Worm (Caenorhabditis elegans) whole organism, L1 larva: Measurements from ENCODE around the gene hpo-28.

ENCODE experiments used
- C04F5.9 ChIP-seq: sonication (generic microtip); optimal IDR thresholded peaks from 2 replicates; lab custom pipeline; 2016; ENCODE audit warnings: missing genetic modification characterization, missing compliant biosample characterization
- C16A3.4 ChIP-seq: fragments of 150-350 bp; optimal IDR thresholded peaks from 2 replicates; lab custom pipeline; 2014; ENCODE audit warnings: missing biosample characterization, missing genetic modification characterization
- C34B4.2 ChIP-seq: sonication (generic microtip); optimal IDR thresholded peaks from 2 replicates; lab custom pipeline; 2017; ENCODE audit warnings: mild to moderate bottlenecking, missing genetic modification characterization, missing compliant biosample characterization
- F16B12.6 ChIP-seq: fragments of 150-350 bp; optimal IDR thresholded peaks from 2 replicates; lab custom pipeline; 2014; ENCODE audit warnings: missing biosample characterization, missing genetic modification characterization
- Y116A8C.19 ChIP-seq: sonication (generic microtip); optimal IDR thresholded peaks from 2 replicates; lab custom pipeline; 2016; ENCODE audit warnings: missing compliant biosample characterization, missing genetic modification characterization, borderline replicate concordance
- aha-1 ChIP-seq: fragments of 150-350 bp; optimal IDR thresholded peaks from 2 replicates; lab custom pipeline; 2014; ENCODE audit warnings: missing biosample characterization, missing genetic modification characterization
- alr-1 ChIP-seq: fragments of 200-800 bp; sonication (Bioruptor generic); optimal IDR thresholded peaks from 2 replicates; lab custom pipeline; 2018; ENCODE audit warnings: borderline replicate concordance, mild to moderate bottlenecking, missing genetic modification characterization, missing compliant biosample characterization
- ama-1 ChIP-seq: fragments of 150-350 bp; optimal IDR thresholded peaks from 2 replicates; lab custom pipeline; 2014
- blmp-1 ChIP-seq: fragments of 150-350 bp; optimal IDR thresholded peaks from 2 replicates; lab custom pipeline; 2014; ENCODE audit warnings: missing biosample characterization, missing genetic modification characterization
- ceh-8 ChIP-seq: fragments of 200-800 bp; sonication (Bioruptor generic); optimal IDR thresholded peaks from 2 replicates; lab custom pipeline; 2018; ENCODE audit warnings: mild to moderate bottlenecking, missing genetic modification characterization, moderate library complexity, missing compliant biosample characterization
- ceh-82 ChIP-seq, 3 experiments: fragments of 150-350 bp in 1 of 3; sonication (generic microtip) in 2 of 3; optimal IDR thresholded peaks; 2 replicates each; lab custom pipeline; 2014 to 2017; ENCODE audit warnings: missing biosample characterization in 3 of 3, missing genetic modification characterization in 3 of 3
- efl-1 ChIP-seq, 4 experiments: fragments of 150-350 bp; optimal IDR thresholded peaks in 3 of 4; peaks in 1 of 4; 1 replicate in 1 of 4; 2 replicates in 3 of 4; lab custom pipeline; 2014; ENCODE audit warnings: missing biosample characterization in 2 of 4, missing genetic modification characterization in 2 of 4, missing genetic modification reagents in 2 of 4
- efl-3 ChIP-seq: fragments of 200-800 bp; sonication (Bioruptor generic); optimal IDR thresholded peaks from 2 replicates; lab custom pipeline; 2018; ENCODE audit warnings: mild to moderate bottlenecking, missing genetic modification characterization, missing compliant biosample characterization
- egl-13 ChIP-seq: sonication (generic microtip); optimal IDR thresholded peaks from 2 replicates; lab custom pipeline; 2016; ENCODE audit warnings: missing genotype, missing genetic modification reagents, missing genetic modification characterization, missing compliant biosample characterization
- elt-2 ChIP-seq: sonication (generic microtip); optimal IDR thresholded peaks from 2 replicates; lab custom pipeline; 2016; ENCODE audit warnings: missing genetic modification characterization, mild to moderate bottlenecking, inconsistent platforms, missing compliant biosample characterization, missing genetic modification reagents
- elt-3 ChIP-seq, 6 experiments: fragments of 150-350 bp in 1 of 6; sonication (generic microtip); optimal IDR thresholded peaks; 2 replicates each; lab custom pipeline; 2017 to 2018; ENCODE audit warnings: missing biosample characterization in 6 of 6, missing genetic modification characterization in 6 of 6, inconsistent platforms in 1 of 6
- fkh-4 ChIP-seq: sonication (generic microtip); optimal IDR thresholded peaks from 2 replicates; lab custom pipeline; 2016; ENCODE audit warnings: missing compliant biosample characterization, missing genetic modification characterization, borderline replicate concordance
- fos-1 ChIP-seq: fragments of 150-350 bp; optimal IDR thresholded peaks from 2 replicates; lab custom pipeline; 2014; ENCODE audit warnings: missing biosample characterization, missing genetic modification characterization
- hlh-17 ChIP-seq: fragments of 200-800 bp; sonication (Bioruptor generic); optimal IDR thresholded peaks from 2 replicates; lab custom pipeline; 2018; ENCODE audit warnings: missing genetic modification characterization, mild to moderate bottlenecking, missing compliant biosample characterization, moderate library complexity, borderline replicate concordance
- irx-1 ChIP-seq: sonication (generic microtip); optimal IDR thresholded peaks from 2 replicates; lab custom pipeline; 2016; ENCODE audit warnings: missing genetic modification characterization, missing compliant biosample characterization
- jun-1 ChIP-seq: fragments of 150-350 bp; optimal IDR thresholded peaks from 2 replicates; lab custom pipeline; 2014; ENCODE audit warnings: missing biosample characterization, missing genetic modification reagents, missing genetic modification characterization
- lin-13 ChIP-seq: fragments of 150-350 bp; optimal IDR thresholded peaks from 2 replicates; lab custom pipeline; 2014; ENCODE audit warnings: missing biosample characterization, missing genetic modification reagents, missing genetic modification characterization
- lin-15B ChIP-seq: fragments of 150-350 bp; sonication (generic microtip); optimal IDR thresholded peaks from 3 replicates; lab custom pipeline; 2014; ENCODE audit warnings: missing biosample characterization, missing genetic modification characterization
- lsy-2 ChIP-seq, 2 experiments: fragments of 150-350 bp; optimal IDR thresholded peaks; 2 replicates each; lab custom pipeline; 2014; ENCODE audit warnings: missing biosample characterization in 2 of 2, missing genetic modification characterization in 2 of 2
- mab-9 ChIP-seq: fragments of 200-800 bp; sonication (Bioruptor generic); IDR thresholded peaks from 2 replicates; pipeline ENCODE4 v1.3.6; 2022; ENCODE audit warnings: missing genetic modification reagents, missing genetic modification characterization, missing compliant biosample characterization
- nhr-19 ChIP-seq: fragments of 200-800 bp; sonication (Bioruptor generic); conservative IDR thresholded peaks from 2 replicates; pipeline ENCODE4 v1.3.6; 2022; ENCODE audit warnings: missing genetic modification characterization, missing compliant biosample characterization
- nhr-20 ChIP-seq: sonication (generic microtip); optimal IDR thresholded peaks from 2 replicates; lab custom pipeline; 2016; ENCODE audit warnings: mild to moderate bottlenecking, missing genetic modification characterization, missing compliant biosample characterization
- nhr-237 ChIP-seq: fragments of 150-350 bp; optimal IDR thresholded peaks from 2 replicates; lab custom pipeline; 2014; ENCODE audit warnings: missing biosample characterization, missing genetic modification characterization
- nhr-28 ChIP-seq: fragments of 150-350 bp; optimal IDR thresholded peaks from 2 replicates; lab custom pipeline; 2014; ENCODE audit warnings: missing biosample characterization, missing genetic modification characterization
- nhr-47 ChIP-seq: sonication (generic microtip); optimal IDR thresholded peaks from 2 replicates; lab custom pipeline; 2016; ENCODE audit warnings: mild to moderate bottlenecking, missing genetic modification characterization, moderate library complexity, missing compliant biosample characterization
- nhr-71 ChIP-seq: sonication (generic microtip); optimal IDR thresholded peaks from 2 replicates; lab custom pipeline; 2016; ENCODE audit warnings: mild to moderate bottlenecking, missing genetic modification characterization, moderate library complexity, missing compliant biosample characterization
- nhr-77 ChIP-seq: fragments of 150-350 bp; optimal IDR thresholded peaks from 2 replicates; lab custom pipeline; 2014; ENCODE audit warnings: missing biosample characterization, missing genetic modification characterization
- nhr-84 ChIP-seq: sonication (generic microtip); optimal IDR thresholded peaks from 2 replicates; lab custom pipeline; 2017; ENCODE audit warnings: missing biosample characterization, missing genetic modification characterization
- nhr-85 ChIP-seq: sonication (generic microtip); peaks from one replicate; lab custom pipeline; 2016; ENCODE audit warnings: missing genetic modification characterization, inconsistent platforms, missing compliant biosample characterization
- pag-3 ChIP-seq: sonication (generic microtip); optimal IDR thresholded peaks from 2 replicates; lab custom pipeline; 2017; ENCODE audit warnings: missing genetic modification characterization, mild to moderate bottlenecking, missing compliant biosample characterization, antibody characterized with exemption, borderline replicate concordance; ENCODE audit not compliant: insufficient read depth
- rnt-1 ChIP-seq: sonication (generic microtip); optimal IDR thresholded peaks from 2 replicates; lab custom pipeline; 2016; ENCODE audit warnings: mild to moderate bottlenecking, missing genetic modification characterization, moderate library complexity, missing compliant biosample characterization
- skn-1 ChIP-seq: fragments of 150-350 bp; optimal IDR thresholded peaks from 2 replicates; lab custom pipeline; 2014; ENCODE audit warnings: missing biosample characterization, missing genetic modification characterization
- snpc-4 ChIP-seq: fragments of 150-350 bp; optimal IDR thresholded peaks from 2 replicates; lab custom pipeline; 2014; ENCODE audit warnings: missing biosample characterization, missing genetic modification characterization
- swsn-7 ChIP-seq: sonication (generic microtip); optimal IDR thresholded peaks from 2 replicates; lab custom pipeline; 2016; ENCODE audit warnings: missing genetic modification characterization, missing compliant biosample characterization
- unc-86 ChIP-seq: sonication (generic microtip); optimal IDR thresholded peaks from 2 replicates; lab custom pipeline; 2016; ENCODE audit warnings: missing genetic modification characterization, missing compliant biosample characterization
- unc-98 ChIP-seq: fragments of 200-800 bp; sonication (Bioruptor generic); IDR thresholded peaks from 2 replicates; pipeline ENCODE4 v1.3.6; 2022; ENCODE audit warnings: missing genetic modification characterization, missing compliant biosample characterization
- ztf-11 ChIP-seq, 2 experiments: sonication (generic microtip); optimal IDR thresholded peaks; 2 replicates each; lab custom pipeline; 2016 to 2017; ENCODE audit warnings: missing genetic modification characterization in 2 of 2, missing biosample characterization in 1 of 2, missing compliant biosample characterization in 1 of 2

hpo-28 gene

ce11 chrIII:5706077-5706627 lies 3.0 kb downstream of the hpo-28 start, which contains the start of gene rpl-23 (continued):
- TF ChIP-seq pag-3 (tag; lab: Kevin White, UChicago) (no peak), jun-1 (tag; lab: Kevin White, UChicago) (peak; percentile 90), blmp-1 (tag; lab: Kevin White, UChicago) (peak; percentile 91), mab-9 (no peak), C16A3.4 (tag; lab: Kevin White, UChicago) (peak; percentile 98), efl-3 (GFP tag; lab: Kevin White, UChicago) (no peak), efl-1 (optimal IDR thresholded peaks at IDR 0.05; lab: Kevin White, UChicago) (peak; percentile 92 to 95), efl-1 (GFP tag; optimal IDR thresholded peaks at IDR 0.05 in 1 of 2; lab: Kevin White, UChicago) (peak; percentile 84 to 98), nhr-20 (tag; lab: Kevin White, UChicago) (peak; percentile 91), elt-3 (tag; optimal IDR thresholded peaks at IDR 0.05; lab: Kevin White, UChicago) (peak in 5 of 6 experiments; percentile 45 to 97 (median 83)), elt-2 (tag; lab: Kevin White, UChicago) (peak; percentile 26), fos-1 (tag; lab: Kevin White, UChicago) (peak; percentile 92), skn-1 (tag; lab: Kevin White, UChicago) (peak; percentile 97), nhr-84 (tag; lab: Kevin White, UChicago) (peak; percentile 47), unc-86 (peak; percentile 80), nhr-237 (tag; lab: Kevin White, UChicago) (peak; percentile 82)

- no peak for TF ChIP-seq ztf-11 (tag; optimal IDR thresholded peaks at IDR 0.05; lab: Kevin White, UChicago)
- TF ChIP-seq C04F5.9 (tag; lab: Kevin White, UChicago): no peak
- TF ChIP-seq nhr-85 (tag; lab: Kevin White, UChicago): peak; percentile 49
- peak; percentile 13 for TF ChIP-seq nhr-71 (tag; lab: Kevin White, UChicago)
- peak in 1 of 2 experiments; percentile 26 for TF ChIP-seq lsy-2 (tag; optimal IDR thresholded peaks at IDR 0.05; lab: Kevin White, UChicago)
Measured at ce11 chrIII:5705228-5705888, 3.8 kb downstream of the hpo-28 start, which contains the start of gene swp-1. TSS of gene swp-1 (minus strand) at chrIII:5705525.

- TF ChIP-seq hlh-17 (GFP tag; lab: Kevin White, UChicago) (no peak), efl-3 (GFP tag; lab: Kevin White, UChicago) (no peak), irx-1 (tag; lab: Kevin White, UChicago) (no peak), elt-2 (tag; lab: Kevin White, UChicago) (no peak), egl-13 (tag; lab: Kevin White, UChicago) (no peak), F16B12.6 (tag; lab: Kevin White, UChicago) (no peak), ceh-82 (tag; optimal IDR thresholded peaks at IDR 0.05; lab: Kevin White, UChicago) (no peak), aha-1 (tag; lab: Kevin White, UChicago) (no peak), nhr-28 (tag; lab: Kevin White, UChicago) (no peak), alr-1 (tag; lab: Kevin White, UChicago) (no peak)
Measured at ce11 chrIII:5701491-5701890, 7.6 kb downstream of the hpo-28 start.

- TF ChIP-seq ceh-82 (tag; optimal IDR thresholded peaks at IDR 0.05; lab: Kevin White, UChicago): peak in 1 of 3 experiments; percentile 34
- TF ChIP-seq lin-15B: peak; percentile 18
- TF ChIP-seq snpc-4 (tag; lab: Kevin White, UChicago): no peak
- no peak for TF ChIP-seq nhr-77
- no peak for TF ChIP-seq swsn-7
- no peak for TF ChIP-seq Y116A8C.19 (tag; lab: Kevin White, UChicago)
- no peak for TF ChIP-seq jun-1 (tag; lab: Kevin White, UChicago)
- TF ChIP-seq unc-98 (GFP tag; lab: Robert Waterston, UW): no peak
- peak; percentile 46 for TF ChIP-seq nhr-71 (tag; lab: Kevin White, UChicago)
- TF ChIP-seq ama-1 (lab: Kevin White, UChicago): no peak
- TF ChIP-seq fkh-4 (tag; lab: Kevin White, UChicago): no peak
- TF ChIP-seq rnt-1 (tag; lab: Kevin White, UChicago): peak; percentile 34
- TF ChIP-seq irx-1 (tag; lab: Kevin White, UChicago): no peak
- no peak for TF ChIP-seq nhr-47 (tag; lab: Kevin White, UChicago)
- TF ChIP-seq nhr-19: no peak
- no peak for TF ChIP-seq C04F5.9 (tag; lab: Kevin White, UChicago)
- no peak for TF ChIP-seq C34B4.2 (tag; lab: Kevin White, UChicago)
- no peak for TF ChIP-seq ceh-8 (GFP tag; lab: Kevin White, UChicago)
- TF ChIP-seq lin-13 (GFP tag; lab: Kevin White, UChicago): no peak
- TF ChIP-seq unc-86: no peak
- no peak for TF ChIP-seq egl-13 (tag; lab: Kevin White, UChicago)
Measured at ce11 chrIII:5697963-5698730, 11.0 kb downstream of the hpo-28 start, which contains the start of the genes lgg-3 and rgs-5. TSS of gene lgg-3 (minus strand) at chrIII:5698013. TSS of gene rgs-5 (plus strand) at chrIII:5698555.
